Fruit fly (Drosophila melanogaster): Measurements from ENCODE around the gene CG14434.

The CG14434 gene

DNA sequence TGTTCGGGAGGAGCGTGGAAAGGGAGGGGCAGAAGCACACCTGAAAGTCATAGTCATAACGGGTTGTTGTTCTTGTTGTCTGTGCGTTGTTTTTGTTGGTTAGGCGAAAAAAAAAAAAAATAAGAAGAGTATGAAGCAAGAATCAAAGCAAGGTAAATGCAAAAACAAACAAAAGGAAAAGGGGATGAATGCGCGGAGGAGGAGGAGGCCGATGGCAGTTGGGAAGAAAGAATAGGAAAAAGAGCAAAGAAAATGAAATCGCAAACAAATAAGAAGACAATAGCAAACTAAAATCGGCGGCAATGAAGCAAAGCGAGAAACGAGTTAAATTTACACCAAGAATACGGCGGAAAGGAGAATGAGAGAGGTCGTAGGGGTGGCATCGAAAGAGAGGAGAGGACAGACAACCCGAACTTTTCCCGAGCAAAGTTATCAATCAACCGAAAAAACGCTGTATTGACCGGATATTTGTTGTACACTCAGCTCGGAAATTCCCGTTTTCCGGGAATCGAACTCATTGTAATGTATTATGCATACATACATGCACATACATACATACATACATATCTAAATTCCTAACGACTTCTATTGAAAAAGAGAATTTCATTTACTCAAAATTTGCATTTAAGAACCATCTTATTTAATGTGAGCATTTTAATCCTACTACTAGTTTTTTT is 6.4 kb downstream of the CG14434 start (continued):
- no peak for TF ChIP-seq CG11398 (GFP tag; optimal IDR thresholded peaks at IDR 0.05)
- TF ChIP-seq CG7786 (GFP tag; optimal IDR thresholded peaks at IDR 0.05), result no peak
- TF ChIP-seq Lhr (GFP tag; optimal IDR thresholded peaks at IDR 0.05), result no peak
- peak; percentile 27 for TF ChIP-seq grau (tag; optimal IDR thresholded peaks at IDR 0.05)
- TF ChIP-seq da (GFP tag; optimal IDR thresholded peaks at IDR 0.05), result no peak
- no peak for TF ChIP-seq sd (tag; optimal IDR thresholded peaks at IDR 0.05)
- peak; percentile 46; the same call in 1 of the 2 replicates for TF ChIP-seq ara (GFP tag; IDR thresholded peaks at IDR 0.05)
- TF ChIP-seq Kr (GFP tag; optimal IDR thresholded peaks at IDR 0.05), result no peak
- TF ChIP-seq btn (GFP tag; optimal IDR thresholded peaks at IDR 0.05), result no peak
- peak; percentile 23 for TF ChIP-seq CG15514 (GFP tag; optimal IDR thresholded peaks at IDR 0.05)
- no peak for TF ChIP-seq p53 (GFP tag; optimal IDR thresholded peaks at IDR 0.05)
- TF ChIP-seq H15 (GFP tag; IDR thresholded peaks at IDR 0.05), result no peak
- no peak for TF ChIP-seq CG2875 (GFP tag; optimal IDR thresholded peaks at IDR 0.05)
- no peak for TF ChIP-seq C15 (GFP tag; IDR thresholded peaks at IDR 0.05)
- no peak for TF ChIP-seq danr (GFP tag; IDR thresholded peaks at IDR 0.05)
- no peak for TF ChIP-seq cwo (GFP tag; optimal IDR thresholded peaks at IDR 0.05)
- TF ChIP-seq bigmax (GFP tag; optimal IDR thresholded peaks at IDR 0.05), result no peak
- TF ChIP-seq CG7987 (GFP tag; optimal IDR thresholded peaks at IDR 0.05), result no peak
- peak; percentile 43; the same call in 1 of the 3 replicates for TF ChIP-seq zfh1 (GFP tag; IDR thresholded peaks at IDR 0.05)
- no peak for TF ChIP-seq CG1233 (GFP tag; optimal IDR thresholded peaks at IDR 0.05)
- no peak for TF ChIP-seq Hey (tag; optimal IDR thresholded peaks at IDR 0.05)
- TF ChIP-seq CG12104 (GFP tag; optimal IDR thresholded peaks at IDR 0.05), result no peak
- TF ChIP-seq CG12219 (GFP tag; optimal IDR thresholded peaks at IDR 0.05), result peak; percentile 7
- TF ChIP-seq CG32767 (GFP tag; IDR thresholded peaks at IDR 0.05), result no peak
- no peak for TF ChIP-seq usp (GFP tag; optimal IDR thresholded peaks at IDR 0.05)
- no peak for TF ChIP-seq onecut (GFP tag; IDR thresholded peaks at IDR 0.05)
- TF ChIP-seq CG15269 (tag; optimal IDR thresholded peaks at IDR 0.05), result no peak
- no peak for TF ChIP-seq lov (optimal IDR thresholded peaks at IDR 0.05)
- TF ChIP-seq lov (GFP tag; IDR thresholded peaks at IDR 0.05), result no peak
- peak; percentile 55 for TF ChIP-seq CG18262 (tag; optimal IDR thresholded peaks at IDR 0.05)
- TF ChIP-seq CG7928 (GFP tag; optimal IDR thresholded peaks at IDR 0.05), result no peak
- TF ChIP-seq CG13123 (GFP tag; optimal IDR thresholded peaks at IDR 0.05), result no peak
- TF ChIP-seq Trl (optimal IDR thresholded peaks at IDR 0.05), result peak; percentile 27 to 69
- TF ChIP-seq Trl (GFP tag; optimal IDR thresholded peaks at IDR 0.05), result no peak
- peak; percentile 6 for TF ChIP-seq CG8281 (tag; optimal IDR thresholded peaks at IDR 0.05)
- TF ChIP-seq CG13296 (GFP tag; optimal IDR thresholded peaks at IDR 0.05), result no peak
- no peak for TF ChIP-seq CG4854 (GFP tag; optimal IDR thresholded peaks at IDR 0.05)
- no peak for TF ChIP-seq pfk (GFP tag; optimal IDR thresholded peaks at IDR 0.05)
- TF ChIP-seq Xrp1 (GFP tag; IDR thresholded peaks at IDR 0.05), result peak; percentile 36; the same call in 1 of the 2 replicates
- no peak for TF ChIP-seq CG10959 (GFP tag; IDR thresholded peaks at IDR 0.05)
- no peak for TF ChIP-seq CG12299 (tag; optimal IDR thresholded peaks at IDR 0.05)
- TF ChIP-seq CG13775 (GFP tag; optimal IDR thresholded peaks at IDR 0.05), result no peak
- TF ChIP-seq CG11093 (GFP tag; IDR thresholded peaks at IDR 0.05), result no peak
- TF ChIP-seq BEAF-32 (GFP tag; optimal IDR thresholded peaks at IDR 0.05), result no peak
- TF ChIP-seq CG1602 (GFP tag; optimal IDR thresholded peaks at IDR 0.05), result no peak
- no peak for TF ChIP-seq CG18011 (GFP tag; optimal IDR thresholded peaks at IDR 0.05)
- no peak for TF ChIP-seq Hsf (GFP tag; optimal IDR thresholded peaks at IDR 0.05)
- TF ChIP-seq Side (GFP tag; optimal IDR thresholded peaks at IDR 0.05), result no peak
- TF ChIP-seq CG10462 (GFP tag; optimal IDR thresholded peaks at IDR 0.05), result no peak
- TF ChIP-seq CG1024 (GFP tag; IDR thresholded peaks at IDR 0.05), result no peak
- TF ChIP-seq PHDP (tag; optimal IDR thresholded peaks at IDR 0.05), result no peak
